Fruit fly (Drosophila melanogaster) S2 (cell line): ENCODE measurements around the gene Abl.

Experiments used
- CG8478 ChIP-seq: fragments of >200 bp; optimal IDR thresholded peaks from 2 replicates; lab custom pipeline; 2018
- CTCF ChIP-seq, 2 experiments: fragments of >200 bp; optimal IDR thresholded peaks; 2 replicates each; lab custom pipeline; 2018

The Abl gene

DNA sequence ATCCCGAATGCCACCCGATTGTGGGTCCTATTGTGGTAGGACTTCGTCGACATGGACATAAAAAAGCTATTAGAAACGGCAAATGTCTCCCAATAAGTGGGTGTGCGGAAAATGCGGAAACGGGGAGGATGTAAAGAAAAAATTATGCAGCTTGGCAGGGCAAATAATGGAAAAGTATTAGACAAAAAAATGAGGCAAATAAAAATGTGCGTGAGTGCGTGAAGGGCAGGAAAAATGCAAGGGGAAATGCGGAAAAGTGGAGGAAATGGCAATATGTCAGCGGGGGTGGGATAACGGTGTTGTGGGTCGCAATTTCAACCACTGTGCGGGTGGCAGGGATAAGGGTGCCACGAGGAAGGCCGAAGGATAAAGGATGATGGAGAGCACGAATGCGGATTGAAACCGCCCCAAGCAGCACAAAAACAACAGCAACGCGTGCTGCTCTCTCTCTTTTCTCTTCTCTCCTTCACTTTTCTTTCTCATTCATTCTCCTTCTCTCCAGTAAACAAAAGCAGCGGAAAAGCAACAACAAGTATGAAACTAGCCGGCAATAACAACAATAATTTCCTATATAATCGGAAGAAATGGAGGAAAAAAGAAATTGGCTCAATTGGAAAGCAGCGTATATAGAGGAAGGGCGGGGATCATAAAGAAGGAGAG is 2.2 kb downstream of the Abl start:
- TF ChIP-seq CTCF (optimal IDR thresholded peaks at IDR 0.05; lab: Kevin White, UChicago) = no peak
- TF ChIP-seq CG8478 = no peak

DNA sequence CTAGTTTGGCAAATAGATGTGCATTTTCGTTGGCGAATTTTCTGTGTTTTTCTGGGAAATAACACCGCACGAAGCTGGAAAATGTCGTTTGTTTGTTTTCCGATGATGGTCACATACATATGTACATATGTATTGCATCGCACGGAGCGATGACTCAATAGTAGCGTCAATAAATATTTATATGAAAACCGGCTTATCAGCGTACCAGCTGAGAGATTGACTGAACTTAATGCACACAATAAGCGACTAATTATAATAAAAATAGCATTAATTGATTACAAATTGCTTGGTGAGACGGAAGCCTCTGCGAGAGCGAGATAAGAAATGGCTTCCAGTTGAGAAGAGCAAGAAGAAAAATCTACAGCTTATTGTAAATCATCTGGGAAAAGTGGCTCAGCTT is 3.2 kb downstream of the Abl start:
- TF ChIP-seq CG8478 (no peak), CTCF (optimal IDR thresholded peaks at IDR 0.05; lab: Kevin White, UChicago) (no peak)

DNA sequence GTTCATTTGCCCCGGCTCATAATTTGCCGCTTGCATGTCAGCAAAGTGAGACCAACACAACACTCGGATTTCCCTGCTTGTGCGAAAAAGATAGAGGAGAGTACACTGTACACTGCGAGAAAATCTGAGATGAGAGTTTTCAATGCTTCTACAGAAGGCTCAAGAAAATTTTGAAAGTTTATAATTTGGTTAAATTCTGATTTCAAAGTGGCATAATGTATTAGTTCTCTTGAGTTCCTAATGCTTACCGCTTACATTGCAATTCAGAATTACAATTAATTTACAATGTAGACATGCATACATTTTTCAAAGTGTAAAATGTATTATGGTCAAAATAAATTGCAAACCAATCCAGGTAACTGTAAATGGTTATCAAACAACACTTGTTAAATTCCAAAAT is 4.7 kb downstream of the Abl start:
- no peak for TF ChIP-seq CG8478
- no peak for TF ChIP-seq CTCF (optimal IDR thresholded peaks at IDR 0.05; lab: Kevin White, UChicago)

DNA sequence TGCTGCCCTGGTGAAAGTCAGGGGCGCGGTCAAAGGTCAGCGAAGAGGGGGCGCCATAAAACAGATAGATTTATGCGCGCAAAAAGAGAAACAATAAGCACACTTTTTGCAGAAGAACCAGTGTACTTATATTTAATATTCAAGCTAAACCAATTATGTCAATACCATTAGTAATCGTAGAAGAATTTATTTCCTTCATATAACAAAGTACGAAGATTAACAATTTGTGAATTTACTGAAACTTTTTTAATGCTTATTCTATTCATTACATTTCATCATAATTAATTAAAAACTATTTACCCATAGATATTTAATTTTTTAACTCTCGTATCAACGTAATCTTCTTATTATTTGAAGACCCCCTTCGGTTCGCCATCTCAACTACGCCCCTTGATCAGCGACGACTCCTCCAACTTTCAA is 5.6 kb downstream of the Abl start:
- TF ChIP-seq CG8478 (no peak), CTCF (optimal IDR thresholded peaks at IDR 0.05; lab: Kevin White, UChicago) (no peak)

DNA sequence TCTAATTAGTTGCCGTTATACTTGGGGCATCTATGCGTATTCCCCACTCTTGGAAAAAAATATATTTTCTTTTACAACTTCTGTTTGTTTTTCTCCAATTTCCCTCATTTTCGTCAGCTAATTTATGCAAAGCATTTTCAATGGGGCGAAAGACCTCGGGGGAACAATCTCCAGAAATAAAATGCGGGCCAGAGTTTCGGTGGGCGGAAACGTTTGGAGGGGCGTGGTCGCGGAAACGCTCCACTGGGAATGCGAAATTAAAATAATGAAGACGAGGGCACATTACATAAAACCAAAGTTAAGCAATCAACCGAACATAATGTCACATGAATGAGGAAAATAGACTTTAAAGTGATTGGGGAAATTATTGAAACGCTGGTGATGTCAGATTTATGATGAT is 6.6 kb downstream of the Abl start:
- TF ChIP-seq CTCF (optimal IDR thresholded peaks at IDR 0.05; lab: Kevin White, UChicago) (no peak), CG8478 (no peak)

DNA sequence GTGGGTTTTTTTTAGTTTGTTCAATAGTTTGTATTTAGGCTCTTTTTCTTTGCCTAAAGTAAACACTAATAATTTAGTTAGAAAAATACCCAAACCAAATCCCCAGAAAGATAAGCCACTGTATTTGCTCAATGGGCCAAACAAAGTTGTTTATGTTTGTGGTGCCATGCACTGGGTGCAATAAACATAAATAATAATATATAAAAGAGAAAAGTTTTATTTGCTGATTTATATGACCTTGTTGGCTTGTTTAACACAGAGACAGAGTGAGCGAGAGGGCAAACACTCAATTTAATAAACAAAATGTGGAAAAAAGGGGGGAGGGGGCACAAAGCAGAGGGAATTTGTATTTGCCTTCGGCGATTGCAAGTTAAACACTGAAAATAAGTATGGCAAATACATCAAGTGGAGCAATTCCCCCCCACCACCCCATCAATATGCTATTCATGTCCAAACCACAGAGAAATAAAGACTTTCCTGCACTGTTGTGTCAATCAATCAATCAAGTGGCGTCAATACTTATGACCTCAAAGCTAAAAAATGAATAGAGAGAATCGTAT is 7.1 kb downstream of the Abl start:
- TF ChIP-seq CG8478 (no peak), CTCF (optimal IDR thresholded peaks at IDR 0.05; lab: Kevin White, UChicago) (no peak)

DNA sequence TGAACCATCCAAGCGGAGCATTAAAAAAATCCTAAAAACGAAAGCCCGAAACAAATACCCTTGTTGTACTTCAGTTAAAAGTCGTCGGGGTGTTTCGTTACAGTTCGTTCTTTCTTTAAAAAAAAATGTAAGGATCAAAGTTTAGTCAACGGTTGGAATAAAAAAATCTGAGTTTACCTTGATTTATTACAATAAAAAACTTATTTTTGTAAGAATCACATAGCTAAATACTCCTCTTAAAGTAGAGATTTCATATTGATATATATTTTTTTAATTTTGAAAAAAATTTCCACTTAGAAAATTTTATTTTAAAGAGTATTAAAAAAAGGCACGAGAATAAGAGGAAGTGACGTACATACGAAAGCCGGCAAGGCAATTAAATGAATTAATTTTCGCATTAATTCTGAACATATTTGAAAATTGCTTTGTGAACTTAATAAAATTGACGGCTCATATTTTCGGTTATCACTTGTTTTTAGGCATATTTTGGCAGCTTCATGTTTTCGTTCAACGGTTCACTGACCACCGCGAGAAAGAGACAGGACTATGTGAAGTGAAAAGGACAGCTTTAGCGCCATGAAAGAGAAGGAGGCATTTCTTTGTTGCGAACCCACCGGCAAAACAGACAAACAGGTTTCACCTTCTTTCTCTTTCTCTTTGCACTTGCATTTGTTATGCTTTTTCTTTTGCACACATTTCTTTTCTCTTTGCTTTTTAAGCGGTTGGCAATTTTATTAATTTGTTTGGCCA is 8.9 kb downstream of the Abl start:
- no peak for TF ChIP-seq CTCF (optimal IDR thresholded peaks at IDR 0.05; lab: Kevin White, UChicago)
- no peak for TF ChIP-seq CG8478

DNA sequence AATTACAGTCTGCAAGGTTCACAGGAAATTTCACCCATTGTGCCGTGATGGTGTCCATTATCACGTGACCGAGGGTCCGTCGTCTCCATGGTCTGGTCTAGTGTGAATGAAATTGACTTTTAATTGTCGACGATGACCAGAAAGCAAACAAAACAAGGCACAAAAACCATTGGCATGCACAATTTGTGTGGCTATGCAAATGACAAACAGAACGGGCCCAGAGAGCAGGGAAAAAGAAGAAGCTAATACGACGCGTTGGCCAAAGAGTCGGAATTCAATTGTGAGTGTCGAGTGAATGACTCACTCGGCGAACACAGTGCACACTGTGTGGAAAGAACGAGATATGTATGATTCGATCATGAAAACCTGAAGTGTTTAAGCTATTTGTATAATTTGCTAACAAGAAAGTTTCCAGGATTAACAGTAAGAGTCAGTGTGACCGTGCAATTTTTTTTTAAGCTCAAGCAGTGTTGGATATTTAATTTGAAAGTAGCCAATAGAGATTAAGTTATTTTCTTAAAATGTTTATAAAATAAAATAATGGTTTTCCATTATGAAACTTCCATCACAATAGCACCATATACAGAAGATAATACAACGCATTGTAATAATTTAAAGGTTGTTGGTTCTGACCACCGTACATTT is 12.0 kb downstream of the Abl start:
- no peak for TF ChIP-seq CG8478
- no peak for TF ChIP-seq CTCF (optimal IDR thresholded peaks at IDR 0.05; lab: Kevin White, UChicago)

DNA sequence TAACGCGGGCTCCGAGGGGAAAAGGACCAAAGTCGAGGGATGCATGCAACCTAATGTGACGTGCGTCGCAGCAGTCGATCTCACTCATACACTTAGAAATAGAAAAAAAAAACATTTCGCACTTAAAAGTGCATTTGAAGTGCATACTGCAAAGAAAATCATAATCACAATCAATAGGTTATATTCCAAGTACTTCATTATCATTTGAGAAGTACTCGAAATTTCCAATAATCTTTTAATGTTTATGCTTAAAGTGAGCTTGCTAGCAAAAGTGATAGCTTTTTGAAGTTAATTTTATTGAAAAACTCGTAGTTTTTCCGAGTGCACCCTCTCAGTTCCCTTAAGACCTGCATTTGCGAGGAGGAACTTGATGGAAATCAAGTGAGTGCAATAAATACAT is 13.2 kb downstream of the Abl start:
- TF ChIP-seq CTCF (optimal IDR thresholded peaks at IDR 0.05; lab: Kevin White, UChicago) = no peak
- no peak for TF ChIP-seq CG8478

DNA sequence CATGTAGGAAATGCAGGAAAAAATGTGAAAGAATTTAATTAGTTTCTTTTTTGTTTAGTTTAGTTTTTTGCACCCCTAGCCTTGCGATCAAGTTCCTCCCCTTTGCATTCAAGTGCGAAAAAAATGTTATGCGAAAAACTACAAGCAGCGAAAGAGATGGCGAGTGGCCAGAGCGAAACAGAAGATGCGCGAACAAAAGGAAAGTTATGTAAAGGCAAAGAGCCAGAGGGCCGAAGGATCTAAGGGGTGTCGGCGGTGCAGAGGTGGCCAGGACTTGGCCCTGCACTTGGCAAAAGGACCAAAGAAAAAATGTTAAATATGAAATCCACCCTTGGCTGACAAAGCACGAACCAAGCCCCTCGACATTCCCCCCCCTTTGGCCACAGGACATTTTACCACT is 13.6 kb downstream of the Abl start:
- TF ChIP-seq CG8478 (no peak), CTCF (optimal IDR thresholded peaks at IDR 0.05; lab: Kevin White, UChicago) (no peak)

DNA sequence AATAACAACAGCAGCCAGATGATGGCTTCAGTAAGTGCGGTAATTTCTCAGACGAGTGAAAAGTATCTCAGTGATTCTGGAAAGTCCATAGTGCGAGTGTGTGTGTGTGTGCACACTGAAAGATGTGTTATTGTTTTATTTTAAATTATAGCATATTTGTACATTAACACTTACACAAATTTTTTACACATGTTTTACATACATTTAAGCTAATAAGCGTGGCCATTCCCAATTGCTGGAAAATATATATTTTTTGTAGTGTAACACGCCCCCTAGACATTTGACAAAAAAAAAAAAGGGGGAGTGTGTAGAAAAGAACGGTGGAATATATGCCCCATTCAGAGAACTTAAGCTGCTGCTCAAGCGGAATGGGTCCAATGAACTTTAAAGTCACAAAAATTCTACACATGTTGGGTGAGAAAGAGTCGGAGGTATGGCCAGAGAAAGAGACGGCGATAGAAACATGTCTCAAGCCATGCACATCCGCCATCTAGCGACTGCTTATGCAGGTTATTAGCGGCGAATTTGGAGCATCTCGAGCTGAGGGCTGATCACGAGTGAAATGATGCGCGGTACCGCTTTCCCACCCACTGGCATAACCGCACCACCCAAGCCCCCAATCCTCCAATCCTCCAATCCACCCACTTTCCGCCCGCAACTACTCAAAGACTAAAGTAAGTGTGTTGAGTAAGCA is 15.7 kb downstream of the Abl start:
- peak; percentile 70 to 73 for TF ChIP-seq CTCF (optimal IDR thresholded peaks at IDR 0.05; lab: Kevin White, UChicago)
- TF ChIP-seq CG8478 = no peak

DNA sequence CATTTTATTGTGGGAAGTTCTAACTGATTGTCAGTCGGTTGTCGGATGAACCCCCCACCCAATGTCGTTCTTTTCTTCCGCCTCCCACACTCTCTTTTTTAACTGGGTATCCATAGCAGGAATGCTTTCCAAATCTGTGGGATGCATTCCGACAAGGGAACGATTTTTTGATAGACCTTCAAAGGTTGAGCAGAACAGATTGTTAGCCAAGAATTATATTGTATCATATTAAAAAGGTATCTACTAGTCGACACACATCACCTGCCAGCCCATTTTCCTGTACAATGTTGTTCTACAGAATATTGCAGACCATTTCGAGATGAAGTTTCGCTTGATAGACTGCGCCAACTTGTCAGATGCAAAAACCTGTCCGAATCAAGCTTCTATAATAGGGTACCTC is 17.9 kb downstream of the Abl start:
- no peak for TF ChIP-seq CTCF (optimal IDR thresholded peaks at IDR 0.05; lab: Kevin White, UChicago)
- no peak for TF ChIP-seq CG8478

DNA sequence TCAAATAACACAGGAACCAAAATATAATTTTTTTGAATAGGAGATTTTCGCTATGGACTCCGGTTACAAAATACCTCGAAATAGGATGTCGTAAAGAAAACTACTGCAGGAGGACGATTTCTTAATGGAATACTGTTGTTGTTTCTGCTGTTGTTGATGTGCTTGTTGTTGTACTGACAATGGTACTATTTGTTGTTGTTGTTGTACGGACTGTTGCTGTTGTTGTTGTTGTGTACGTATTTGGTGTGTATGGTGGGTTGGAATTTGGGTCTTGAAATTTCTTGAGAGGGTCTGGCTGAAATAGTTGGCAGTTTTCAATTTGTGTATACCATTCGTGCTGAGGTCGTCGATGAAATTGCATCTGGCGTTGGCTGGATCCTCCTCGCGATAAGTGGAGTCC is 21.5 kb downstream of the Abl start:
- TF ChIP-seq CG8478 = no peak
- no peak for TF ChIP-seq CTCF (optimal IDR thresholded peaks at IDR 0.05; lab: Kevin White, UChicago)

DNA sequence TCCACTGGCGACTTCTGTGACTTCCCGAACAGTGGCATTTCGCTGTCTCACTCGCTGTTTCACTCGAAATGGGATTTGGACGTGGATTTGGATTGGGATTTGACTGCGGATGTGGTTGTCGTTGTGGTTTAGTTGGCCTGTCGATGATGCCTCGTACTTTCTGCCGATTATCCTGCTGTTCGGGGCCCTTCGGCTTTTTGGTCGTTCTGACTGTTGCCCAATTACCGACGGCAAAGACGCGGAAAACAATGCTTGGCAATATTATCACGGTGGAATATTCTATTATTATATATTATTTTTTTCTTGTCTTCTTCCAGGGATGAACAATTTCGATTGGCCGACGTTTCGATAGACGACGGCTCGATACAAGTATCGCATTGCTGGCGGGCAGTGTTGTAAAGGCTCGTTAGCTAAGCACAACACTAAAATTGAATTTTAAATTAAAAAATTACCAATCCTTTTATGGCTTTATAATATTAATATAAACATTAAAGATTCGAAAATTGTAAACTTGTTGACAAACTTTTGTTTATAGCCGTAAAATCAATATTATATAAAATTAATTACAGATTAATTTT is 32.5 kb downstream of the Abl start, which contains the start of gene Mo25:
TSS of gene Mo25 (minus strand) at position 341 of the 578 bp plus-strand sequence.
- no peak for TF ChIP-seq CG8478
- TF ChIP-seq CTCF (optimal IDR thresholded peaks at IDR 0.05; lab: Kevin White, UChicago) = no peak

DNA sequence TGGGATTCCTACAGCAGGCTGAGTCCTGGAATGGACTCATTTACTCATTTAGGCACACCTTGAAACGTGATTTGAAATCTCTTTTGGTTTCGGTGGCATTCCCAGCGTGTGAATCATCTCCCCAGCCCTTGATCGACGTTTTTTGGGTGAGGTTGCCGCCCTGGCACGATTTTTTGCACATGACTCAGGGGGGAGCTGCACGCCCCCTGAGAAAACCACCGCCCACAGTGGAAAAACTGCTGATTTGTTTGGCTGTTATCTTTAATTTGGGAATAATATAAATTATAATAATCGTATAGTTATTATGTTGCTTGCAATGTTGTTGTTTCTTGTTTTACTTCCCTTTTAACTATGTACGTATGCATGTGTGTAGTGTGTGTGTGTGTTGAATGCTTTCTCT is 34.7 kb downstream of the Abl start:
- no peak for TF ChIP-seq CG8478
- no peak for TF ChIP-seq CTCF (optimal IDR thresholded peaks at IDR 0.05; lab: Kevin White, UChicago)
